Fruit fly (Drosophila melanogaster) whole organism, wandering third instar larva: ENCODE data around the gene SkpD.

Experiments used
- Dif ChIP-seq: fragments of 200-275, 200-300 bp; sonication (Bioruptor generic); optimal IDR thresholded peaks from 2 replicates; lab custom pipeline; 2018; ENCODE audit warnings: missing biosample characterization, missing genetic modification characterization; ENCODE audit not compliant: partially characterized antibody
- Hr83 ChIP-seq: fragments of 200-300 bp; sonication (Bioruptor generic); optimal IDR thresholded peaks from 2 replicates; lab custom pipeline; 2016; ENCODE audit warnings: missing biosample characterization, mild to moderate bottlenecking, missing genetic modification characterization, moderate library complexity; ENCODE audit not compliant: poor library complexity, severe bottlenecking
- Mio ChIP-seq: sonication (Bioruptor generic); optimal IDR thresholded peaks from 2 replicates; lab custom pipeline; 2016; ENCODE audit warnings: missing biosample characterization, missing genetic modification characterization

DNA sequence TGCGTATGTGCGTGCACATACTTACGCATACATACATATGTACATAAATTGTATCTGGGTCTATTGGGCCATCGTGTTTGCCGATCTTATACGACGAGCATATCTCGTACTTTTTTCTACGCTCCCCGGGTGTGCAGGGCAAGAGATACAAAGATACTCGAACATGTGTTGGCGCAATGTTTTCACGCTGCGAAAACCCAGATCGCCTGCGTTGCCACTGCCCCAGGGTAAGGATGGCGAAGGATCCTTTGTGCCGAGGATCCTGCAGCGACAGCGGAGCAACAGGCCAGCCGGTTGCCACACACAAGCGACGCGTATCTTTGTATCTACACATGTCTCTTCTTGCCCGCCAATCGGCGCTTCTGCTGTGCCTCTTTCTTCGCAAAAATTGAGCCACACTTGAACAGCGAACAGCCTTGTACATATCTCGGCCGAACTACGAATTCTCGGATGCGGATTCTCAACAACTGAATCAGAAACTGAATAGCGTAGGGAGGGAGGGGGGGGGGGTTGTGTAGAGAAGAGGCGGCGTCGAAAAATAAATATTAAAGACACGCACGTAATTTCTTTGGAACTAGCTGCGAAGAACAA lies 37.4 kb upstream of the SkpD start:
- TF ChIP-seq Dif (GFP tag; lab: Kevin White, UChicago), result no peak
- no peak for TF ChIP-seq Hr83 (GFP tag; lab: Kevin White, UChicago)
- TF ChIP-seq Mio (GFP tag; lab: Kevin White, UChicago), result no peak
